Fruit fly (Drosophila melanogaster): Measurements from ENCODE around the gene Meltrin.

Gene Meltrin

dm6 chr3R:14740658-14741191, 43.6 kb upstream of the Meltrin start (continued):
- no peak for TF ChIP-seq jing (GFP tag; optimal IDR thresholded peaks at IDR 0.05)
- no peak for TF ChIP-seq CG10959 (GFP tag; IDR thresholded peaks at IDR 0.05)
- peak; percentile 13 for TF ChIP-seq run (tag; optimal IDR thresholded peaks at IDR 0.05)
- no peak; the same call in 1 of the 3 replicates for TF ChIP-seq CG16813 (GFP tag; IDR thresholded peaks at IDR 0.05; ENCODE audit: partially characterized antibody)
- TF ChIP-seq zfh1 (GFP tag; IDR thresholded peaks at IDR 0.05) = peak; percentile 73
- no peak for TF ChIP-seq trh (GFP tag; optimal IDR thresholded peaks at IDR 0.05)
- no peak; the same call in 2 of the 3 replicates for TF ChIP-seq H15 (GFP tag; IDR thresholded peaks at IDR 0.05)
- TF ChIP-seq Dip3 (GFP tag; optimal IDR thresholded peaks at IDR 0.05) = peak; percentile 57
- TF ChIP-seq CG4328 (GFP tag; optimal IDR thresholded peaks at IDR 0.05) = peak; percentile 82
- peak; percentile 11 for TF ChIP-seq CG5180 (GFP tag; optimal IDR thresholded peaks at IDR 0.05)
- no peak for TF ChIP-seq yki (optimal IDR thresholded peaks at IDR 0.05)
- peak; percentile 50 for TF ChIP-seq CG18764 (GFP tag; optimal IDR thresholded peaks at IDR 0.05)
- TF ChIP-seq CG11695 (GFP tag; IDR thresholded peaks at IDR 0.05) = no peak
- no peak for TF ChIP-seq pita (GFP tag; optimal IDR thresholded peaks at IDR 0.05)
- TF ChIP-seq CG30431 (GFP tag; optimal IDR thresholded peaks at IDR 0.05) = no peak
- peak; percentile 23 for TF ChIP-seq ATbp (GFP tag; optimal IDR thresholded peaks at IDR 0.05)
- TF ChIP-seq ems (GFP tag; optimal IDR thresholded peaks at IDR 0.05) = peak; percentile 50
- TF ChIP-seq CG12155 (GFP tag; optimal IDR thresholded peaks at IDR 0.05) = peak; percentile 74
- peak; percentile 84 for TF ChIP-seq nom (GFP tag; optimal IDR thresholded peaks at IDR 0.05)
- TF ChIP-seq Xbp1 (GFP tag; optimal IDR thresholded peaks at IDR 0.05) = peak; percentile 72
- peak; percentile 38; the same call in 2 of the 3 replicates for TF ChIP-seq tgo (GFP tag; IDR thresholded peaks at IDR 0.05)
- peak; percentile 42 for TF ChIP-seq Meics (GFP tag; optimal IDR thresholded peaks at IDR 0.05)
- peak; percentile 49; the same call in 2 of the 3 replicates for TF ChIP-seq CG6791 (GFP tag; IDR thresholded peaks at IDR 0.05; ENCODE audit: partially characterized antibody)
- TF ChIP-seq psq (GFP tag; optimal IDR thresholded peaks at IDR 0.05) = no peak
- TF ChIP-seq CG3726 (GFP tag; IDR thresholded peaks at IDR 0.05) = 0 out of 3 replicates have a peak, but pooled peaks have one; percentile 67
- TF ChIP-seq tna (GFP tag; IDR thresholded peaks at IDR 0.05; ENCODE audit: partially characterized antibody) = peak; percentile 50
- peak; percentile 75 for TF ChIP-seq CG9609 (GFP tag; optimal IDR thresholded peaks at IDR 0.05)
- no peak; the same call in 2 of the 3 replicates for TF ChIP-seq knrl (GFP tag; IDR thresholded peaks at IDR 0.05; ENCODE audit: partially characterized antibody)
- peak; percentile 87 for TF ChIP-seq CG9932 (GFP tag; IDR thresholded peaks at IDR 0.05)
- peak; percentile 72 for TF ChIP-seq Adf1 (GFP tag; IDR thresholded peaks at IDR 0.05)
- no peak for TF ChIP-seq B-H1 (GFP tag; IDR thresholded peaks at IDR 0.05)
- peak; percentile 61 for TF ChIP-seq ssp (GFP tag; IDR thresholded peaks at IDR 0.05)
- peak; percentile 61 for TF ChIP-seq fu2 (GFP tag; optimal IDR thresholded peaks at IDR 0.05)
- TF ChIP-seq nau (GFP tag; optimal IDR thresholded peaks at IDR 0.05) = no peak
- no peak for TF ChIP-seq Poxn (GFP tag; IDR thresholded peaks at IDR 0.05)
- no peak for TF ChIP-seq TFAM (GFP tag; optimal IDR thresholded peaks at IDR 0.05)
- TF ChIP-seq ase (GFP tag; IDR thresholded peaks at IDR 0.05) = no peak
- TF ChIP-seq CG18262 (tag; optimal IDR thresholded peaks at IDR 0.05) = no peak
- peak; percentile 77 for TF ChIP-seq dm (GFP tag; optimal IDR thresholded peaks at IDR 0.05)
- TF ChIP-seq mld (GFP tag; IDR thresholded peaks at IDR 0.05; ENCODE audit: partially characterized antibody) = no peak
- no peak for TF ChIP-seq ac (GFP tag; optimal IDR thresholded peaks at IDR 0.05)
- no peak for TF ChIP-seq wdn (GFP tag; IDR thresholded peaks at IDR 0.05)
- TF ChIP-seq az2 (GFP tag; optimal IDR thresholded peaks at IDR 0.05) = peak; percentile 3
- TF ChIP-seq CG7987 (GFP tag; optimal IDR thresholded peaks at IDR 0.05) = peak; percentile 46
- no peak for TF ChIP-seq CG9797 (GFP tag; optimal IDR thresholded peaks at IDR 0.05)
- TF ChIP-seq Ets97D (GFP tag; optimal IDR thresholded peaks at IDR 0.05) = peak; percentile 92
- peak; percentile 53; the same call in 1 of the 3 replicates for TF ChIP-seq CG17361 (GFP tag; IDR thresholded peaks at IDR 0.05)
- peak; percentile 47; the same call in 1 of the 2 replicates for TF ChIP-seq MBD-R2 (GFP tag; IDR thresholded peaks at IDR 0.05)
- peak; percentile 69 for TF ChIP-seq gcm2 (GFP tag; optimal IDR thresholded peaks at IDR 0.05)
- peak; percentile 92 for TF ChIP-seq Myb (GFP tag; optimal IDR thresholded peaks at IDR 0.05)
- TF ChIP-seq CG12219 (GFP tag; optimal IDR thresholded peaks at IDR 0.05) = peak; percentile 20

All from whole organism, embryonic.